ENCODE assay signal across 1 worm cellular context in genomic region chrII:8716231-8716878, ce11.
A peak's percentile ranks its signal among the peaks of the same experiment; 100 is the strongest.
TF ChIP-seq lines count a peak whose summit lies in the region.

Gene cyn-11 (minus strand): TSS chrII:8716281.
Gene T01B7.5 (plus strand): TSS chrII:8716828.

TF ChIP-seq in whole organism, L1 larva, 84 proteins besides CTCF, POLR2A, EP300 and RAD21 (continued from another document):
- TF ChIP-seq irx-1 (tag; optimal IDR thresholded peaks at IDR 0.05; lab: Kevin White, UChicago) (no peak), dpl-1 (GFP tag; optimal IDR thresholded peaks at IDR 0.05; lab: Kevin White, UChicago) (peak; percentile 2 to 54 (median 7)), nhr-84 (tag; optimal IDR thresholded peaks at IDR 0.05; lab: Kevin White, UChicago) (no peak), nhr-19 (GFP tag; conservative IDR thresholded peaks at IDR 0.05; lab: Robert Waterston, UW) (0 out of 2 replicates have a peak, but pooled peaks have one; percentile 20), lin-39 (tag; optimal IDR thresholded peaks at IDR 0.05; lab: Kevin White, UChicago) (no peak), xbp-1 (tag; optimal IDR thresholded peaks at IDR 0.05; lab: Kevin White, UChicago) (peak; percentile 12), nhr-71 (tag; optimal IDR thresholded peaks at IDR 0.05; lab: Kevin White, UChicago) (peak; percentile 23), ceh-63 (GFP tag; optimal IDR thresholded peaks at IDR 0.05; lab: Kevin White, UChicago) (no peak), nhr-20 (tag; optimal IDR thresholded peaks at IDR 0.05; lab: Kevin White, UChicago) (peak; percentile 33), skn-1 (tag; optimal IDR thresholded peaks at IDR 0.05; lab: Kevin White, UChicago) (no peak), ama-1 (optimal IDR thresholded peaks at IDR 0.05; lab: Kevin White, UChicago) (no peak), nhr-47 (tag; optimal IDR thresholded peaks at IDR 0.05; lab: Kevin White, UChicago) (peak; percentile 4)
TF ChIP-seq in whole organism, L1 larva: peak in this region for 15.
